Fruit fly (Drosophila melanogaster): ENCODE data around the gene CG5866.

Gene CG5866

dm6 chr3R:17400675-17401118, 14.8 kb upstream of the CG5866 start (continued):
- no peak for TF ChIP-seq hb (GFP tag; IDR thresholded peaks at IDR 0.05; ENCODE audit: partially characterized antibody)
- TF ChIP-seq Ets65A (GFP tag) = peak; percentile 92
- peak; percentile 50 for TF ChIP-seq CG12071 (GFP tag; optimal IDR thresholded peaks at IDR 0.05)
- TF ChIP-seq CG31224 (GFP tag; IDR thresholded peaks at IDR 0.05) = no peak
- TF ChIP-seq CG6791 (GFP tag; IDR thresholded peaks at IDR 0.05; ENCODE audit: partially characterized antibody) = no peak
- TF ChIP-seq CG11085 (GFP tag; IDR thresholded peaks at IDR 0.05) = no peak
- TF ChIP-seq Hand (GFP tag; optimal IDR thresholded peaks at IDR 0.05) = no peak
- peak; percentile 57 for TF ChIP-seq tin (GFP tag; optimal IDR thresholded peaks at IDR 0.05)
- peak; percentile 28 for TF ChIP-seq CG30403 (GFP tag; optimal IDR thresholded peaks at IDR 0.05)
- TF ChIP-seq CG7745 (tag; optimal IDR thresholded peaks at IDR 0.05) = no peak
- no peak for TF ChIP-seq CG15073 (GFP tag; optimal IDR thresholded peaks at IDR 0.05)
- TF ChIP-seq org-1 (GFP tag; optimal IDR thresholded peaks at IDR 0.05) = no peak
- no peak for TF ChIP-seq CG17385 (GFP tag; optimal IDR thresholded peaks at IDR 0.05)
- TF ChIP-seq lov (optimal IDR thresholded peaks at IDR 0.05) = no peak
- no peak for TF ChIP-seq lov (GFP tag; IDR thresholded peaks at IDR 0.05)
- TF ChIP-seq gfzf (GFP tag; optimal IDR thresholded peaks at IDR 0.05) = no peak
- peak; percentile 35 for TF ChIP-seq CG15514 (GFP tag; optimal IDR thresholded peaks at IDR 0.05)
- TF ChIP-seq Hmx (GFP tag; optimal IDR thresholded peaks at IDR 0.05) = no peak
- peak; percentile 51 for TF ChIP-seq CG4820 (GFP tag; optimal IDR thresholded peaks at IDR 0.05)
- TF ChIP-seq CG6854 (GFP tag; optimal IDR thresholded peaks at IDR 0.05) = peak; percentile 17
- no peak for TF ChIP-seq CG2199 (GFP tag; IDR thresholded peaks at IDR 0.05)
- peak; percentile 38; the same call in 1 of the 2 replicates for TF ChIP-seq CG14441 (GFP tag; IDR thresholded peaks at IDR 0.05)
- no peak for TF ChIP-seq fru (optimal IDR thresholded peaks at IDR 0.05)
- no peak for TF ChIP-seq vfl (GFP tag; optimal IDR thresholded peaks at IDR 0.05)
- TF ChIP-seq ci (GFP tag; IDR thresholded peaks at IDR 0.05) = no peak
- no peak for TF ChIP-seq Bteb2 (GFP tag; optimal IDR thresholded peaks at IDR 0.05)
- no peak for TF ChIP-seq kni (GFP tag; optimal IDR thresholded peaks at IDR 0.05)
- peak; percentile 38 for TF ChIP-seq Asciz (GFP tag; optimal IDR thresholded peaks at IDR 0.05)
- no peak for TF ChIP-seq nerfin-2 (GFP tag; IDR thresholded peaks at IDR 0.05; ENCODE audit: partially characterized antibody)
- no peak for TF ChIP-seq seq (GFP tag; IDR thresholded peaks at IDR 0.05)
- no peak for TF ChIP-seq tup (GFP tag; optimal IDR thresholded peaks at IDR 0.05)
- no peak for TF ChIP-seq CG2129 (GFP tag; IDR thresholded peaks at IDR 0.05; ENCODE audit: partially characterized antibody)
- TF ChIP-seq CG15011 (GFP tag; optimal IDR thresholded peaks at IDR 0.05) = peak; percentile 22
- no peak for TF ChIP-seq HmgD (GFP tag; optimal IDR thresholded peaks at IDR 0.05)
- TF ChIP-seq chif (GFP tag; optimal IDR thresholded peaks at IDR 0.05) = peak in 1 of 2 experiments; percentile 49
- no peak for TF ChIP-seq CG13894 (tag; optimal IDR thresholded peaks at IDR 0.05)
- TF ChIP-seq gsb-n (tag; optimal IDR thresholded peaks at IDR 0.05) = no peak
- TF ChIP-seq Dbx (GFP tag; IDR thresholded peaks at IDR 0.05) = 0 out of 3 replicates have a peak, but pooled peaks have one; percentile 28
- no peak for TF ChIP-seq CG34224 (GFP tag; IDR thresholded peaks at IDR 0.05; ENCODE audit: partially characterized antibody)
- TF ChIP-seq dan (GFP tag; IDR thresholded peaks at IDR 0.05) = no peak
- TF ChIP-seq CG2202 (tag; optimal IDR thresholded peaks at IDR 0.05) = no peak
- TF ChIP-seq CG4617 (GFP tag; optimal IDR thresholded peaks at IDR 0.05; ENCODE audit: borderline replicate concordance) = no peak
- no peak for TF ChIP-seq CG11560 (tag; IDR thresholded peaks at IDR 0.05)
- TF ChIP-seq CG11504 (tag; optimal IDR thresholded peaks at IDR 0.05) = peak; percentile 80
- peak in 1 of 2 experiments; percentile 24 for TF ChIP-seq Pdp1 (GFP tag; optimal IDR thresholded peaks at IDR 0.05)
- TF ChIP-seq CG1603 (tag; optimal IDR thresholded peaks at IDR 0.05) = peak; percentile 32
- peak; percentile 52 for TF ChIP-seq unpg (GFP tag; optimal IDR thresholded peaks at IDR 0.05)
- TF ChIP-seq pho (GFP tag; optimal IDR thresholded peaks at IDR 0.05) = no peak
- no peak for TF ChIP-seq yki (optimal IDR thresholded peaks at IDR 0.05)
- no peak for TF ChIP-seq Sry-β (GFP tag; optimal IDR thresholded peaks at IDR 0.05)
- no peak for TF ChIP-seq hkb (optimal IDR thresholded peaks at IDR 0.05)
- peak; percentile 80 for TF ChIP-seq hkb (GFP tag; IDR thresholded peaks at IDR 0.05)
